Worm (Caenorhabditis elegans) whole organism, young adult: ENCODE results near the gene bath-19.

Source experiments
- B0035.1 ChIP-seq: sonication (generic microtip); optimal IDR thresholded peaks from 2 replicates; lab custom pipeline; 2016; ENCODE audit warnings: missing genetic modification characterization, mild to moderate bottlenecking, missing compliant biosample characterization, missing genotype, missing genetic modification reagents
- B0336.3 ChIP-seq: fragments of 200-800 bp; sonication (Bioruptor generic); IDR thresholded peaks from 2 replicates; pipeline ENCODE4 v1.3.6; 2022; ENCODE audit warnings: missing genetic modification characterization, missing compliant biosample characterization
- F33H1.4 ChIP-seq: fragments of 200-800 bp; sonication (Bioruptor generic); IDR thresholded peaks from 2 replicates; pipeline ENCODE4 v1.3.6; 2022; ENCODE audit warnings: missing genetic modification reagents, missing genetic modification characterization, missing compliant biosample characterization
- F39B2.1 ChIP-seq: fragments of 200-800 bp; sonication (Bioruptor generic); IDR thresholded peaks from 2 replicates; pipeline ENCODE4 v1.3.6; 2022; ENCODE audit warnings: missing genetic modification reagents, missing genetic modification characterization, missing compliant biosample characterization
- T26A5.8 ChIP-seq: sonication (generic microtip); optimal IDR thresholded peaks from 2 replicates; lab custom pipeline; 2016; ENCODE audit warnings: missing genetic modification characterization, missing compliant biosample characterization
- Y53F4B.3 ChIP-seq: fragments of 200-800 bp; sonication (Bioruptor generic); IDR thresholded peaks from 2 replicates; pipeline ENCODE4 v1.3.6; 2022; ENCODE audit warnings: missing genetic modification reagents, missing genetic modification characterization, missing compliant biosample characterization
- Y67H2A.10 ChIP-seq: fragments of 200-800 bp; sonication (Bioruptor generic); conservative IDR thresholded peaks from 2 replicates; pipeline ENCODE4 v1.3.6; 2022; ENCODE audit warnings: missing genetic modification reagents, missing genetic modification characterization, missing compliant biosample characterization
- aptf-2 ChIP-seq: fragments of 200-800 bp; sonication (Bioruptor generic); conservative IDR thresholded peaks from 2 replicates; pipeline ENCODE4 v1.3.6; 2022; ENCODE audit warnings: missing genetic modification reagents, missing genetic modification characterization, missing compliant biosample characterization
- attf-5 ChIP-seq: fragments of 200-800 bp; sonication (Bioruptor generic); optimal IDR thresholded peaks from 2 replicates; lab custom pipeline; 2018; ENCODE audit warnings: mild to moderate bottlenecking, missing genetic modification characterization, missing compliant biosample characterization
- bed-2 ChIP-seq: fragments of 200-800 bp; sonication (Bioruptor generic); IDR thresholded peaks from 2 replicates; pipeline ENCODE4 v1.3.6; 2022; ENCODE audit warnings: missing genetic modification reagents, missing genetic modification characterization, missing compliant biosample characterization
- ceh-100 ChIP-seq: fragments of 200-800 bp; sonication (Bioruptor generic); IDR thresholded peaks from 2 replicates; pipeline ENCODE4 v1.3.6; 2022; ENCODE audit warnings: missing genetic modification reagents, missing genetic modification characterization, missing compliant biosample characterization
- ceh-27 ChIP-seq: fragments of 200-800 bp; sonication (Bioruptor generic); optimal IDR thresholded peaks from 2 replicates; lab custom pipeline; 2018; ENCODE audit warnings: mild to moderate bottlenecking, missing genetic modification characterization, moderate library complexity, missing compliant biosample characterization
- ceh-40 ChIP-seq: fragments of 200-800 bp; sonication (Bioruptor generic); IDR thresholded peaks from 2 replicates; pipeline ENCODE4 v1.3.6; 2022; ENCODE audit warnings: missing genetic modification characterization, missing compliant biosample characterization
- egl-44 ChIP-seq: fragments of 200-800 bp; sonication (Bioruptor generic); IDR thresholded peaks from 2 replicates; pipeline ENCODE4 v1.3.6; 2022; ENCODE audit warnings: missing genetic modification reagents, missing genetic modification characterization, missing compliant biosample characterization
- egrh-3 ChIP-seq: fragments of 200-800 bp; sonication (Bioruptor generic); IDR thresholded peaks from 2 replicates; pipeline ENCODE4 v1.3.6; 2022; ENCODE audit warnings: missing genetic modification reagents, missing genetic modification characterization, missing compliant biosample characterization
- ekl-4 ChIP-seq: fragments of 200-800 bp; sonication (Bioruptor generic); IDR thresholded peaks from 2 replicates; pipeline ENCODE4 v1.3.6; 2022; ENCODE audit warnings: missing genetic modification reagents, missing genetic modification characterization, missing compliant biosample characterization
- fkh-3 ChIP-seq: sonication (generic microtip); optimal IDR thresholded peaks from 2 replicates; lab custom pipeline; 2016; ENCODE audit warnings: mild to moderate bottlenecking, missing genetic modification characterization, missing compliant biosample characterization
- hlh-26 ChIP-seq: fragments of 200-800 bp; sonication (Bioruptor generic); conservative IDR thresholded peaks from 2 replicates; pipeline ENCODE4 v1.3.6; 2022; ENCODE audit warnings: missing genetic modification reagents, missing genetic modification characterization, missing compliant biosample characterization
- hsf-1 ChIP-seq: fragments of 200-800 bp; sonication (Bioruptor generic); IDR thresholded peaks from 2 replicates; pipeline ENCODE4 v1.3.6; 2022; ENCODE audit warnings: missing genetic modification reagents, missing genetic modification characterization, missing compliant biosample characterization
- let-526 ChIP-seq: fragments of 200-800 bp; sonication (Bioruptor generic); IDR thresholded peaks from 2 replicates; pipeline ENCODE4 v1.3.6; 2022; ENCODE audit warnings: missing genetic modification reagents, missing genetic modification characterization, missing compliant biosample characterization
- lin-35 ChIP-seq, 3 experiments: fragments of 150-350 bp in 2 of 3; sonication (generic microtip) in 1 of 3; optimal IDR thresholded peaks; 2 replicates each; lab custom pipeline; 2014 to 2018; ENCODE audit warnings: missing biosample characterization in 3 of 3, missing genetic modification characterization in 3 of 3, missing genetic modification reagents in 3 of 3
- lin-54 ChIP-seq: fragments of 200-800 bp; sonication (Bioruptor generic); optimal IDR thresholded peaks from 2 replicates; lab custom pipeline; 2018; ENCODE audit warnings: mild to moderate bottlenecking, missing genetic modification characterization, missing compliant biosample characterization
- lir-1 ChIP-seq: fragments of 200-800 bp; sonication (Bioruptor generic); conservative IDR thresholded peaks from 2 replicates; pipeline ENCODE4 v1.3.6; 2022; ENCODE audit warnings: missing genetic modification reagents, missing genetic modification characterization, missing compliant biosample characterization
- madf-3 ChIP-seq: fragments of 200-800 bp; sonication (Bioruptor generic); IDR thresholded peaks from 2 replicates; pipeline ENCODE4 v1.3.6; 2022; ENCODE audit warnings: missing genetic modification reagents, missing genetic modification characterization, missing compliant biosample characterization
- madf-6 ChIP-seq: fragments of 200-800 bp; sonication (Bioruptor generic); IDR thresholded peaks from 2 replicates; pipeline ENCODE4 v1.3.6; 2022; ENCODE audit warnings: missing genetic modification reagents, missing genetic modification characterization, missing compliant biosample characterization
- mcd-1 ChIP-seq: fragments of 200-800 bp; sonication (Bioruptor generic); IDR thresholded peaks from 2 replicates; pipeline ENCODE4 v1.3.6; 2022; ENCODE audit warnings: missing genetic modification reagents, missing genetic modification characterization, missing compliant biosample characterization
- nfya-1 ChIP-seq: sonication (generic microtip); optimal IDR thresholded peaks from 2 replicates; lab custom pipeline; 2017; ENCODE audit warnings: antibody characterized with exemption, missing compliant biosample characterization, missing genetic modification characterization, borderline replicate concordance; ENCODE audit not compliant: insufficient read depth
- nhr-80 ChIP-seq: sonication (generic microtip); optimal IDR thresholded peaks from 2 replicates; lab custom pipeline; 2016; ENCODE audit warnings: missing genetic modification characterization, missing compliant biosample characterization
- nhr-90 ChIP-seq: sonication (generic microtip); optimal IDR thresholded peaks from 2 replicates; lab custom pipeline; 2016; ENCODE audit warnings: missing genotype, mild to moderate bottlenecking, missing genetic modification characterization, missing compliant biosample characterization
- rcor-1 ChIP-seq: fragments of 200-800 bp; sonication (Bioruptor generic); IDR thresholded peaks from 2 replicates; pipeline ENCODE4 v1.3.6; 2022; ENCODE audit warnings: missing genetic modification reagents, missing genetic modification characterization, missing compliant biosample characterization
- rpc-1 ChIP-seq, 2 experiments: fragments of 150-350 bp in 1 of 2; sonication (generic microtip) in 1 of 2; optimal IDR thresholded peaks; 2 replicates each; lab custom pipeline; 2014 to 2018; ENCODE audit warnings: missing biosample characterization in 1 of 2, missing genetic modification characterization in 1 of 2, missing genetic modification reagents in 1 of 2, missing genotype in 1 of 2
- sdz-38 ChIP-seq: sonication (generic microtip); optimal IDR thresholded peaks from 2 replicates; lab custom pipeline; 2016; ENCODE audit warnings: missing genotype, missing genetic modification characterization, missing compliant biosample characterization
- sptf-2 ChIP-seq: fragments of 200-800 bp; sonication (Bioruptor generic); optimal IDR thresholded peaks from 2 replicates; lab custom pipeline; 2018; ENCODE audit warnings: mild to moderate bottlenecking, missing genetic modification characterization, missing compliant biosample characterization
- tbx-9 ChIP-seq: sonication (generic microtip); optimal IDR thresholded peaks from 2 replicates; lab custom pipeline; 2016; ENCODE audit warnings: borderline replicate concordance, missing genetic modification characterization, inconsistent platforms, missing compliant biosample characterization
- zfh-2 ChIP-seq: fragments of 200-800 bp; sonication (Bioruptor generic); conservative IDR thresholded peaks from 2 replicates; pipeline ENCODE4 v1.3.6; 2022; ENCODE audit warnings: missing genetic modification reagents, missing genetic modification characterization, missing compliant biosample characterization
- ztf-18 ChIP-seq: sonication (generic microtip); optimal IDR thresholded peaks from 2 replicates; lab custom pipeline; 2016; ENCODE audit warnings: missing genotype, mild to moderate bottlenecking, missing genetic modification characterization, missing compliant biosample characterization

Gene bath-19

ce11 chrII:2076467-2076866 is 37.3 kb upstream of the bath-19 start:
- TF ChIP-seq tbx-9 (tag; lab: Kevin White, UChicago) (no peak), lin-54 (no peak)

ce11 chrII:2075513-2075912 is 36.3 kb upstream of the bath-19 start, which contains the start of gene F07E5.8:
Gene F07E5.8 (minus strand): TSS chrII:2075613.
- TF ChIP-seq aptf-2 (GFP tag; lab: Robert Waterston, UW), result no peak

DNA sequence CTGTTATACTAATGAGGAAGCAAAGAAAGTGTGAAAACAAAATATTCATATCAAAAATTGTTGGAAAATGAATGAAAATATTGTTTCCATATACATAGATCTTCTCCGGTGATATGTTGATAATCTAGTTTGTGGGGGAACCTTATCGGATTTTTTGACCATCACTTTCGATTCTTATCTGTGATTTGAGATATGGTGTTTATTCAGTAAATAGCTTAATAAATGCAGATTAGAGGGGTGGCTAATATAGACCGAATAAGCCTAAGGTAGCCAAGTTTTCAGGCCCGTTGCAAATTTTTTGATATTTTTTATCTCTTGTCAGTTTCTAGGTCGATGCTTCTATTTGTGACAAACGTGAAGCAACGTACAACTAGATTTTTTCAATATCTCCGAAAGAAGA is 32.2 kb upstream of the bath-19 start, which contains the start of gene F07E5.7:
F07E5.7 (minus strand) TSS at position 101 of the 400 bp plus-strand sequence.
- TF ChIP-seq madf-3 (GFP tag; lab: Robert Waterston, UW) (no peak), F33H1.4 (GFP tag; lab: Robert Waterston, UW) (no peak), mcd-1 (GFP tag; lab: Robert Waterston, UW) (no peak), F39B2.1 (GFP tag; lab: Robert Waterston, UW) (no peak), Y67H2A.10 (GFP tag; lab: Robert Waterston, UW) (no peak), sptf-2 (GFP tag; lab: Kevin White, UChicago) (no peak), hlh-26 (no peak)

DNA sequence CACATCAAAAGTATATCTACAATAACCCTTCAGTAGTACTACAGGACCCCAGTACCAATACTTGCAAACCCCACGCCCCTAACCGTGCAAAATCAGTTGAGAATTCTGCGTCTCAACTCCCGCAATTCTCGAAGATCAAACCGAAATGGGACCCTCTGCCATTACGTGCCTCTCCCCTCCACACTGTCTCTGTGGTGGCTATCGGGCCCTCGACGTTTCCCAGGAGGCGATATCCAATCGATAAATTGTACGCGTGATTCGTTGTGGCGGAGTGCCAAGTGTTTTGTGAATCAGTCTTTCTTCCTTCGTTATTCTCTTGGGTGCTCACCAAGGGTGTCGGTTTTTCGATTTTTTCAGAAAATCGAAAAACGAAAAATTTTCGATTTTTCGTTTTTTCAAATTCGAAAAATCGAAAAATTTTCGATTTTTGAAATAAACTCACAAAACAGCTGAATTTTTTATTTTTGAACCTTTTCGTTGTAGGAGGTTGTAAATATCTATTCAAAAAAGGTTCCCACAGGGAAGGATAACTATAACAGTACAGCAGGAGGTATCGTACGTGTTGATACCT is 28.3 kb upstream of the bath-19 start, which contains the start of gene F07E5.12:
F07E5.12 (plus strand) TSS at position 521 of the 571 bp plus-strand sequence.
- TF ChIP-seq aptf-2 (GFP tag; lab: Robert Waterston, UW), result peak; percentile 83
- 0 out of 2 replicates have a peak, but pooled peaks have one; percentile 17 for TF ChIP-seq hsf-1 (GFP tag; lab: Robert Waterston, UW)

DNA sequence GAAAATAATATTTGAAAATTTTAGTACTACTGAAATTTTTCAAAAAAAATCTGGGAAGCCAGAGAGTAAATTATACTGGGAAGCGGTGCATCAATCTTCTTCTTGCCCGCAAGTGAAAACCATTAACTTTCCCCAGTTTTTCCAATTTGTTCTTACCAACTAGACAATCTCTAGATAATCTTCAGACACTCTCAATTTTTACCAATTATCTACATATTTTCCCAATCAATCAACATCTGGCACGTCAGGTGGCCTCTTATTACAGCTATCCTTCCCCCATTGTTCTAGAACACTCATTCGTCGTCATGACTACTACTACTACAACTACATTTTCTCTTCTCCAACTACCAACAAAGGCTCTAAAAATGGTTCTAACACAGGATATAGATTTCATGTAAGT is 25.3 kb upstream of the bath-19 start, which contains the start of gene fbxb-6:
fbxb-6 (plus strand) TSS at position 301 of the 400 bp plus-strand sequence.
- no peak for TF ChIP-seq bed-2 (GFP tag; lab: Robert Waterston, UW)
- TF ChIP-seq attf-5 (GFP tag; lab: Kevin White, UChicago), result no peak
- TF ChIP-seq zfh-2, result no peak
- TF ChIP-seq rpc-1 (optimal IDR thresholded peaks at IDR 0.05; lab: Kevin White, UChicago), result no peak
- TF ChIP-seq rpc-1 (tag; optimal IDR thresholded peaks at IDR 0.05; lab: Kevin White, UChicago), result no peak
- no peak for TF ChIP-seq egl-44 (GFP tag; lab: Robert Waterston, UW)
- TF ChIP-seq ekl-4 (GFP tag; lab: Robert Waterston, UW), result no peak
- no peak for TF ChIP-seq sdz-38 (tag; lab: Kevin White, UChicago)
- no peak for TF ChIP-seq B0035.1 (tag; lab: Kevin White, UChicago)
- TF ChIP-seq T26A5.8 (tag; lab: Kevin White, UChicago), result no peak
- no peak for TF ChIP-seq lin-35 (GFP tag; optimal IDR thresholded peaks at IDR 0.05; lab: Kevin White, UChicago)
- no peak for TF ChIP-seq nhr-80 (tag; lab: Kevin White, UChicago)
- no peak for TF ChIP-seq ztf-18 (tag; lab: Kevin White, UChicago)
- no peak for TF ChIP-seq madf-6 (GFP tag; lab: Robert Waterston, UW)
- no peak for TF ChIP-seq B0336.3 (GFP tag; lab: Robert Waterston, UW)
- TF ChIP-seq lir-1 (GFP tag; lab: Robert Waterston, UW), result no peak
- TF ChIP-seq, all 124 proteins: peak for 0

- TF ChIP-seq egrh-3 (no peak), nfya-1 (tag; lab: Kevin White, UChicago) (no peak), let-526 (GFP tag; lab: Robert Waterston, UW) (no peak), rcor-1 (GFP tag; lab: Robert Waterston, UW) (no peak), Y53F4B.3 (no peak), hlh-26 (no peak), ceh-27 (GFP tag; lab: Kevin White, UChicago) (no peak), fkh-3 (no peak), ceh-100 (GFP tag; lab: Robert Waterston, UW) (no peak), ceh-40 (GFP tag; lab: Robert Waterston, UW) (no peak), nhr-90 (tag; lab: Kevin White, UChicago) (no peak)
Observed at ce11 chrII:2063989-2064388, 24.8 kb upstream of the bath-19 start, which contains the start of gene F07E5.13. Gene F07E5.13 (minus strand): TSS chrII:2064089.
